Fruit fly (Drosophila melanogaster) whole organism, embryonic: Measurements from ENCODE around the gene CG3534.
A peak's percentile ranks its signal among the peaks of the same experiment; 100 is the strongest.

Source experiments
- Aef1 ChIP-seq: fragments of 200-800 bp; sonication (Bioruptor generic); IDR thresholded peaks from 3 replicates; pipeline ENCODE4 v1.3.6; 2022; ENCODE audit warnings: missing biosample characterization, missing genetic modification characterization
- Bdp1 ChIP-seq: fragments of 200-800 bp; sonication (Bioruptor generic); optimal IDR thresholded peaks from 3 replicates; lab custom pipeline; 2016; ENCODE audit warnings: missing biosample characterization, missing genetic modification characterization
- CG10267 ChIP-seq: fragments of 200-800 bp; sonication (Bioruptor generic); optimal IDR thresholded peaks from 2 replicates; lab custom pipeline; 2018; ENCODE audit warnings: missing biosample characterization, mild to moderate bottlenecking, missing genetic modification characterization, moderate library complexity
- CG11696 ChIP-seq: fragments of 200-800 bp; sonication (Bioruptor generic); IDR thresholded peaks from 2 replicates; pipeline ENCODE4 v1.3.6; 2022; ENCODE audit warnings: missing biosample characterization, missing genetic modification characterization
- CG12071 ChIP-seq: fragments of 200-800 bp; sonication (Bioruptor generic); optimal IDR thresholded peaks from 3 replicates; lab custom pipeline; 2018; ENCODE audit warnings: missing biosample characterization, mild to moderate bottlenecking, missing genetic modification characterization
- CG12219 ChIP-seq: fragments of 200-800 bp; sonication (Bioruptor generic); optimal IDR thresholded peaks from 3 replicates; lab custom pipeline; 2018; ENCODE audit warnings: missing biosample characterization, mild to moderate bottlenecking, missing genetic modification characterization
- CG12299 ChIP-seq: fragments of 200-800 bp; sonication (Bioruptor generic); optimal IDR thresholded peaks from 2 replicates; lab custom pipeline; 2018; ENCODE audit warnings: missing biosample characterization, mild to moderate bottlenecking, missing genetic modification characterization
- CG14965 ChIP-seq: fragments of 200-800 bp; sonication (Bioruptor generic); optimal IDR thresholded peaks from 2 replicates; lab custom pipeline; 2016; ENCODE audit warnings: missing biosample characterization, missing genetic modification characterization, borderline replicate concordance
- CG15073 ChIP-seq: fragments of 200-800 bp; sonication (Bioruptor generic); optimal IDR thresholded peaks from 2 replicates; lab custom pipeline; 2016; ENCODE audit warnings: missing biosample characterization, missing genetic modification characterization
- CG15696 ChIP-seq: fragments of 200-800 bp; sonication (Bioruptor generic); optimal IDR thresholded peaks from 2 replicates; lab custom pipeline; 2019; ENCODE audit warnings: missing biosample characterization, mild to moderate bottlenecking, missing genetic modification characterization, moderate library complexity
- CG30403 ChIP-seq: fragments of 200-800 bp; sonication (Bioruptor generic); optimal IDR thresholded peaks from 3 replicates; lab custom pipeline; 2016; ENCODE audit warnings: missing biosample characterization, missing genetic modification characterization
- CG3065 ChIP-seq: fragments of 200-800 bp; sonication (Bioruptor generic); optimal IDR thresholded peaks from 2 replicates; lab custom pipeline; 2016; ENCODE audit warnings: missing biosample characterization, missing genetic modification characterization
- CG32767 ChIP-seq: fragments of 200-800 bp; sonication (Bioruptor generic); IDR thresholded peaks from 2 replicates; pipeline ENCODE4 v1.3.6; 2022; ENCODE audit warnings: missing biosample characterization, missing genetic modification characterization
- CG34224 ChIP-seq: fragments of 200-800 bp; sonication (Bioruptor generic); IDR thresholded peaks from 3 replicates; pipeline ENCODE4 v1.3.6; 2022; ENCODE audit warnings: missing biosample characterization, missing genetic modification characterization; ENCODE audit not compliant: partially characterized antibody
- CG4282 ChIP-seq: fragments of 200-800 bp; sonication (Bioruptor generic); optimal IDR thresholded peaks from 2 replicates; lab custom pipeline; 2016; ENCODE audit warnings: missing biosample characterization, missing genetic modification characterization
- CG4730 ChIP-seq: fragments of 200-800 bp; sonication (Bioruptor generic); IDR thresholded peaks from 2 replicates; pipeline ENCODE4 v1.3.6; 2022; ENCODE audit warnings: missing biosample characterization, missing genetic modification characterization
- CG6791 ChIP-seq: fragments of 200-800 bp; sonication (Bioruptor generic); IDR thresholded peaks from 3 replicates; pipeline ENCODE4 v1.3.6; 2022; ENCODE audit warnings: missing biosample characterization, missing genetic modification characterization; ENCODE audit not compliant: partially characterized antibody
- CG7357 ChIP-seq: fragments of 200-800 bp; sonication (Bioruptor generic); IDR thresholded peaks from 3 replicates; pipeline ENCODE4 v1.3.6; 2022; ENCODE audit warnings: missing biosample characterization, missing genetic modification characterization
- CG7987 ChIP-seq: fragments of 200-800 bp; sonication (Bioruptor generic); optimal IDR thresholded peaks from 2 replicates; lab custom pipeline; 2018; ENCODE audit warnings: missing biosample characterization, mild to moderate bottlenecking, missing genetic modification characterization, moderate library complexity
- CrebB ChIP-seq: fragments of 200-800 bp; sonication (Bioruptor generic); optimal IDR thresholded peaks from 3 replicates; lab custom pipeline; 2018; ENCODE audit warnings: missing biosample characterization, mild to moderate bottlenecking, missing genetic modification characterization
- Eip74EF ChIP-seq, 2 experiments: fragments of 200-800 bp in 1 of 2; fragments of >200 bp in 1 of 2; sonication (Bioruptor generic) in 1 of 2; optimal IDR thresholded peaks; 2 replicates each; lab custom pipeline; 2017 to 2019; ENCODE audit warnings: missing biosample characterization in 2 of 2, missing genetic modification characterization in 2 of 2, mild to moderate bottlenecking in 1 of 2, moderate library complexity in 1 of 2
- Hmx ChIP-seq: fragments of 200-800 bp; sonication (Bioruptor generic); optimal IDR thresholded peaks from 2 replicates; lab custom pipeline; 2016; ENCODE audit warnings: missing biosample characterization, missing genetic modification characterization
- Hr51 ChIP-seq, 2 experiments: fragments of 200-800 bp; sonication (Bioruptor generic); optimal IDR thresholded peaks; 2 replicates in 1 of 2; 3 replicates in 1 of 2; lab custom pipeline; 2016 to 2018; ENCODE audit warnings: missing biosample characterization in 2 of 2, missing genetic modification characterization in 2 of 2, mild to moderate bottlenecking in 1 of 2, moderate library complexity in 1 of 2
- Hsf ChIP-seq: fragments of 200-800 bp; sonication (Bioruptor generic); optimal IDR thresholded peaks from 3 replicates; lab custom pipeline; 2016; ENCODE audit warnings: missing biosample characterization, missing genetic modification characterization
- MBD-R2 ChIP-seq: fragments of 200-800 bp; sonication (Bioruptor generic); IDR thresholded peaks from 2 replicates; pipeline ENCODE4 v1.3.6; 2022; ENCODE audit warnings: missing biosample characterization, missing genetic modification characterization
- Stat92E ChIP-seq, 3 experiments: fragments of >200 bp in 2 of 3; fragments of 200-800 bp in 1 of 3; sonication (Bioruptor generic) in 1 of 3; optimal IDR thresholded peaks; 2 replicates each; lab custom pipeline; 2017 to 2019; ENCODE audit warnings: missing biosample characterization in 3 of 3, missing genetic modification characterization in 3 of 3, mild to moderate bottlenecking in 1 of 3, moderate library complexity in 1 of 3
- TFAM ChIP-seq: fragments of 200-800 bp; sonication (Bioruptor generic); optimal IDR thresholded peaks from 2 replicates; lab custom pipeline; 2017; ENCODE audit warnings: missing biosample characterization, missing genetic modification characterization, inconsistent platforms
- ac ChIP-seq: fragments of 200-800 bp; sonication (Bioruptor generic); optimal IDR thresholded peaks from 3 replicates; lab custom pipeline; 2017; ENCODE audit warnings: missing biosample characterization, mild to moderate bottlenecking, missing genetic modification characterization
- ato ChIP-seq: fragments of 200-800 bp; sonication (Bioruptor generic); IDR thresholded peaks from 2 replicates; pipeline ENCODE4 v1.3.6; 2022; ENCODE audit warnings: missing biosample characterization, missing genetic modification characterization; ENCODE audit not compliant: partially characterized antibody
- bab2 ChIP-seq: fragments of 200-800 bp; sonication (Bioruptor generic); optimal IDR thresholded peaks from 2 replicates; lab custom pipeline; 2016; ENCODE audit warnings: missing biosample characterization, missing genetic modification characterization
- bbx ChIP-seq: fragments of 200-800 bp; sonication (Bioruptor generic); IDR thresholded peaks from 2 replicates; pipeline ENCODE4 v1.3.6; 2022; ENCODE audit warnings: missing biosample characterization, missing genetic modification characterization; ENCODE audit not compliant: partially characterized antibody
- bowl ChIP-seq: fragments of 200-800 bp; sonication (Bioruptor generic); IDR thresholded peaks from 2 replicates; pipeline ENCODE4 v1.3.6; 2022; ENCODE audit warnings: missing biosample characterization, missing genetic modification characterization
- chif ChIP-seq, 2 experiments: fragments of 200-800 bp; sonication (Bioruptor generic); optimal IDR thresholded peaks; 3 replicates each; lab custom pipeline; 2016; ENCODE audit warnings: missing biosample characterization in 2 of 2, missing genetic modification characterization in 2 of 2
- corto ChIP-seq: fragments of 200-800 bp; sonication (Bioruptor generic); optimal IDR thresholded peaks from 2 replicates; lab custom pipeline; 2016; ENCODE audit warnings: missing biosample characterization, mild to moderate bottlenecking, missing genetic modification characterization, moderate library complexity
- dan ChIP-seq: fragments of 200-800 bp; sonication (Bioruptor generic); IDR thresholded peaks from 2 replicates; pipeline ENCODE4 v1.3.6; 2022; ENCODE audit warnings: missing biosample characterization, missing genetic modification characterization
- dpn ChIP-seq, 2 experiments: fragments of 200-800 bp; sonication (Bioruptor generic); optimal IDR thresholded peaks; 3 replicates each; lab custom pipeline; 2016; ENCODE audit warnings: missing biosample characterization in 2 of 2, missing genetic modification characterization in 2 of 2
- exex ChIP-seq: fragments of 200-800 bp; sonication (Bioruptor generic); optimal IDR thresholded peaks from 4 replicates; lab custom pipeline; 2018; ENCODE audit warnings: missing biosample characterization, mild to moderate bottlenecking, missing genetic modification characterization, moderate library complexity
- ftz-f1 ChIP-seq: fragments of 200-800 bp; sonication (Bioruptor generic); optimal IDR thresholded peaks from 2 replicates; lab custom pipeline; 2016; ENCODE audit warnings: missing biosample characterization, missing genetic modification characterization
- gce ChIP-seq: fragments of 200-800 bp; sonication (Bioruptor generic); IDR thresholded peaks from 3 replicates; pipeline ENCODE4 v1.3.6; 2022; ENCODE audit warnings: missing biosample characterization, missing genetic modification characterization
- hbn ChIP-seq: fragments of 200-800 bp; sonication (Bioruptor generic); IDR thresholded peaks from 2 replicates; pipeline ENCODE4 v1.3.6; 2022; ENCODE audit warnings: missing biosample characterization, missing genetic modification characterization; ENCODE audit not compliant: partially characterized antibody
- inv ChIP-seq: fragments of 200-800 bp; sonication (Bioruptor generic); IDR thresholded peaks from 2 replicates; pipeline ENCODE4 v1.3.6; 2022; ENCODE audit warnings: missing biosample characterization, missing genetic modification characterization; ENCODE audit not compliant: partially characterized antibody
- kah ChIP-seq: fragments of 200-800 bp; sonication (Bioruptor generic); optimal IDR thresholded peaks from 2 replicates; lab custom pipeline; 2018; ENCODE audit warnings: missing biosample characterization, mild to moderate bottlenecking, missing genetic modification characterization
- lilli ChIP-seq: fragments of 200-800 bp; sonication (Bioruptor generic); optimal IDR thresholded peaks from 3 replicates; lab custom pipeline; 2016; ENCODE audit warnings: missing biosample characterization, missing genetic modification characterization
- nerfin-1 ChIP-seq: fragments of 200-800 bp; sonication (Bioruptor generic); optimal IDR thresholded peaks from 3 replicates; lab custom pipeline; 2019; ENCODE audit warnings: missing biosample characterization, mild to moderate bottlenecking, missing genetic modification characterization, moderate library complexity
- pnt ChIP-seq: fragments of 200-800 bp; sonication (Bioruptor generic); optimal IDR thresholded peaks from 3 replicates; lab custom pipeline; 2016; ENCODE audit warnings: missing biosample characterization, missing genetic modification characterization
- psq ChIP-seq: fragments of 200-800 bp; sonication (Bioruptor generic); optimal IDR thresholded peaks from 2 replicates; lab custom pipeline; 2017; ENCODE audit warnings: missing biosample characterization, missing genetic modification characterization
- vnd ChIP-seq: fragments of 200-800 bp; sonication (Bioruptor generic); IDR thresholded peaks from 3 replicates; pipeline ENCODE4 v1.3.6; 2022; ENCODE audit warnings: missing biosample characterization, missing genetic modification characterization; ENCODE audit not compliant: partially characterized antibody
- wor ChIP-seq: fragments of 200-800 bp; sonication (Bioruptor generic); IDR thresholded peaks from 2 replicates; pipeline ENCODE4 v1.3.6; 2022; ENCODE audit warnings: missing biosample characterization, missing genetic modification characterization
- yki ChIP-seq: fragments of >200 bp; optimal IDR thresholded peaks from 3 replicates; lab custom pipeline; 2018

CG3534 gene

dm6 chr3R:17039993-17040807 is 44.0 kb downstream of the CG3534 start, which contains the start of the genes CG18213 and Trm7-32:
Gene CG18213, minus strand, starts transcription at chr3R:17040203.
Gene Trm7-32, plus strand, starts transcription at chr3R:17040682.
- TF ChIP-seq Eip74EF (GFP tag; optimal IDR thresholded peaks at IDR 0.05; lab: Kevin White, UChicago) = no peak
- no peak for TF ChIP-seq Hmx (GFP tag; lab: Kevin White, UChicago)
- no peak for TF ChIP-seq ftz-f1 (GFP tag; lab: Kevin White, UChicago)
- peak; percentile 89 for TF ChIP-seq bbx (GFP tag; lab: Robert Waterston, UW)
- TF ChIP-seq corto (GFP tag; lab: Kevin White, UChicago) = no peak
- TF ChIP-seq CG10267 (tag; lab: Kevin White, UChicago) = no peak
- TF ChIP-seq wor (GFP tag; lab: Robert Waterston, UW) = no peak
- peak; percentile 86 for TF ChIP-seq vnd
- no peak for TF ChIP-seq CrebB (tag; lab: Kevin White, UChicago)
- no peak for TF ChIP-seq CG4730
- peak; percentile 72 for TF ChIP-seq hbn (GFP tag; lab: Robert Waterston, UW)
- peak; percentile 4 for TF ChIP-seq CG30403
- TF ChIP-seq MBD-R2 = peak; percentile 72
- no peak for TF ChIP-seq yki (lab: Kevin White, UChicago)
- no peak for TF ChIP-seq ac (GFP tag; lab: Kevin White, UChicago)
- no peak for TF ChIP-seq CG12219 (GFP tag; lab: Kevin White, UChicago)
- TF ChIP-seq inv (GFP tag; lab: Robert Waterston, UW) = peak; percentile 79
- no peak for TF ChIP-seq bab2 (GFP tag; lab: Kevin White, UChicago)
- TF ChIP-seq chif (GFP tag; optimal IDR thresholded peaks at IDR 0.05; lab: Kevin White, UChicago) = no peak
- no peak for TF ChIP-seq Stat92E (GFP tag; optimal IDR thresholded peaks at IDR 0.05; lab: Kevin White, UChicago)
- TF ChIP-seq dpn (GFP tag; optimal IDR thresholded peaks at IDR 0.05; lab: Kevin White, UChicago) = peak in 1 of 2 experiments; percentile 34
- TF ChIP-seq Aef1 = no peak; the same call in 2 of the 3 replicates
- TF ChIP-seq CG12299 (tag; lab: Kevin White, UChicago) = no peak
- TF ChIP-seq nerfin-1 (tag; lab: Kevin White, UChicago) = no peak
- TF ChIP-seq CG14965 = no peak
- TF ChIP-seq CG4282 = no peak
- TF ChIP-seq CG15696 (tag; lab: Kevin White, UChicago) = no peak
- no peak for TF ChIP-seq CG7987 (GFP tag; lab: Kevin White, UChicago)
- no peak for TF ChIP-seq TFAM (GFP tag; lab: Kevin White, UChicago)
- peak; percentile 70 for TF ChIP-seq ato (GFP tag; lab: Robert Waterston, UW)
- TF ChIP-seq lilli = peak; percentile 32
- TF ChIP-seq CG11696 (GFP tag; lab: Robert Waterston, UW) = no peak
- TF ChIP-seq CG15073 (GFP tag; lab: Kevin White, UChicago) = no peak
- TF ChIP-seq bowl (GFP tag; lab: Robert Waterston, UW) = no peak
- no peak for TF ChIP-seq gce
- no peak for TF ChIP-seq CG3065 (GFP tag; lab: Kevin White, UChicago)
- TF ChIP-seq dan (GFP tag; lab: Robert Waterston, UW) = no peak
- TF ChIP-seq Hsf (GFP tag; lab: Kevin White, UChicago) = no peak
- TF ChIP-seq CG32767 = no peak
- no peak for TF ChIP-seq exex (tag; lab: Kevin White, UChicago)
- TF ChIP-seq CG12071 = no peak
- peak; percentile 71 for TF ChIP-seq CG34224 (GFP tag; lab: Robert Waterston, UW)
- peak; percentile 87 for TF ChIP-seq CG6791 (GFP tag; lab: Robert Waterston, UW)
- no peak for TF ChIP-seq CG7357 (GFP tag; lab: Robert Waterston, UW)
- TF ChIP-seq pnt (GFP tag; lab: Kevin White, UChicago) = no peak
- no peak for TF ChIP-seq kah
- TF ChIP-seq Hr51 (GFP tag; optimal IDR thresholded peaks at IDR 0.05; lab: Kevin White, UChicago) = no peak
- TF ChIP-seq psq (GFP tag; lab: Kevin White, UChicago) = no peak
- no peak for TF ChIP-seq Bdp1 (GFP tag; lab: Kevin White, UChicago)
